Worm (Caenorhabditis elegans): ENCODE data around the gene Y69A2AR.1.

- TF ChIP-seq aly-2 (tag; optimal IDR thresholded peaks at IDR 0.05): no peak
- no peak for TF ChIP-seq ama-1 (optimal IDR thresholded peaks at IDR 0.05)
- TF ChIP-seq fos-1 (tag; optimal IDR thresholded peaks at IDR 0.05): no peak
- no peak for TF ChIP-seq ceh-82 (tag; optimal IDR thresholded peaks at IDR 0.05)
- TF ChIP-seq isw-1 (GFP tag; IDR thresholded peaks at IDR 0.05): no peak
- no peak for TF ChIP-seq nhr-20 (tag; optimal IDR thresholded peaks at IDR 0.05)
These were observed 11.3 kb downstream of the Y69A2AR.1 start for ce11 chrIV:2678152-2678551.

Measured in whole organism, L1 larva.